Worm (Caenorhabditis elegans): ENCODE measurements around the gene T04F3.1.

- TF ChIP-seq mab-5 (tag; optimal IDR thresholded peaks at IDR 0.05) (no peak), flh-1 (GFP tag; optimal IDR thresholded peaks at IDR 0.05) (no peak), unc-62 (GFP tag; optimal IDR thresholded peaks at IDR 0.05) (no peak), ceh-43 (GFP tag; optimal IDR thresholded peaks at IDR 0.05) (no peak), mls-2 (tag; optimal IDR thresholded peaks at IDR 0.05) (no peak), nhr-76 (tag; optimal IDR thresholded peaks at IDR 0.05) (no peak), sptf-1 (tag; optimal IDR thresholded peaks at IDR 0.05) (no peak), lin-13 (tag; optimal IDR thresholded peaks at IDR 0.05) (no peak), sem-2 (GFP tag; optimal IDR thresholded peaks at IDR 0.05) (no peak)
Measured at ce11 chrV:11787258-11787657, 47.4 kb downstream of the T04F3.1 start, which contains the start of gene F55A11.7.
